Worm (Caenorhabditis elegans) whole organism, L2 larva: ENCODE data around the gene K10C9.4.

ENCODE experiments used
- aly-2 ChIP-seq: fragments of 150-350 bp; optimal IDR thresholded peaks from 2 replicates; lab custom pipeline; 2014; ENCODE audit warnings: missing biosample characterization, missing genetic modification characterization
- ama-1 ChIP-seq: fragments of 150-350 bp; optimal IDR thresholded peaks from 2 replicates; lab custom pipeline; 2018; ENCODE audit warnings: inconsistent platforms
- ceh-82 ChIP-seq: fragments of 150-350 bp; optimal IDR thresholded peaks from 2 replicates; lab custom pipeline; 2014; ENCODE audit warnings: missing biosample characterization, missing genetic modification characterization
- elt-1 ChIP-seq: fragments of 150-350 bp; optimal IDR thresholded peaks from 2 replicates; lab custom pipeline; 2014; ENCODE audit warnings: missing biosample characterization, missing genetic modification characterization
- snpc-4 ChIP-seq: fragments of 150-350 bp; optimal IDR thresholded peaks from 2 replicates; lab custom pipeline; 2014; ENCODE audit warnings: missing biosample characterization, missing genetic modification characterization
- unc-62 ChIP-seq: fragments of 150-350 bp; optimal IDR thresholded peaks from 2 replicates; lab custom pipeline; 2014; ENCODE audit warnings: missing biosample characterization, missing genetic modification reagents, missing genetic modification characterization

ce11 chrV:1051651-1052050 lies 1.2 kb downstream of the K10C9.4 start:
- TF ChIP-seq ceh-82 (tag; lab: Kevin White, UChicago), result no peak
- no peak for TF ChIP-seq elt-1 (tag; lab: Kevin White, UChicago)
- no peak for TF ChIP-seq snpc-4 (tag; lab: Kevin White, UChicago)
- TF ChIP-seq ama-1 (lab: Kevin White, UChicago), result no peak
- no peak for TF ChIP-seq unc-62 (GFP tag; lab: Kevin White, UChicago)
- no peak for TF ChIP-seq aly-2 (tag; lab: Kevin White, UChicago)
